Worm (Caenorhabditis elegans) whole organism, mixed stage, embryonic: Measurements from ENCODE around the gene F19F10.11.

Experiments used
- ceh-43 ChIP-seq: fragments of 200-800 bp; sonication (Bioruptor generic); optimal IDR thresholded peaks from 2 replicates; lab custom pipeline; 2018; ENCODE audit warnings: mild to moderate bottlenecking, missing genetic modification characterization, moderate library complexity, missing compliant biosample characterization
- ces-1 ChIP-seq: fragments of 150-350 bp; optimal IDR thresholded peaks from 2 replicates; lab custom pipeline; 2014; ENCODE audit warnings: missing biosample characterization, missing genetic modification reagents, missing genetic modification characterization
- cnd-1 ChIP-seq: fragments of 200-800 bp; sonication (Bioruptor generic); optimal IDR thresholded peaks from 2 replicates; lab custom pipeline; 2018; ENCODE audit warnings: mild to moderate bottlenecking, missing genetic modification characterization, missing compliant biosample characterization
- drap-1 ChIP-seq: fragments of 200-800 bp; sonication (Bioruptor generic); optimal IDR thresholded peaks from 3 replicates; lab custom pipeline; 2018; ENCODE audit warnings: mild to moderate bottlenecking, missing genetic modification characterization, missing compliant biosample characterization
- elt-3 ChIP-seq: fragments of 150-350 bp; optimal IDR thresholded peaks from 2 replicates; lab custom pipeline; 2014; ENCODE audit warnings: missing biosample characterization, missing genetic modification characterization
- flh-1 ChIP-seq: fragments of 200-800 bp; sonication (Bioruptor generic); optimal IDR thresholded peaks from 2 replicates; lab custom pipeline; 2018; ENCODE audit warnings: mild to moderate bottlenecking, missing genetic modification characterization, moderate library complexity, missing compliant biosample characterization
- lin-13 ChIP-seq: fragments of 150-350 bp; optimal IDR thresholded peaks from 2 replicates; lab custom pipeline; 2014; ENCODE audit warnings: missing biosample characterization, missing genetic modification characterization
- lin-32 ChIP-seq: fragments of 200-800 bp; sonication (Bioruptor generic); optimal IDR thresholded peaks from 2 replicates; lab custom pipeline; 2018; ENCODE audit warnings: mild to moderate bottlenecking, missing genetic modification characterization, missing compliant biosample characterization
- lsy-2 ChIP-seq: fragments of 150-350 bp; optimal IDR thresholded peaks from 2 replicates; lab custom pipeline; 2014; ENCODE audit warnings: missing biosample characterization, missing genetic modification characterization
- mls-2 ChIP-seq: sonication (generic microtip); optimal IDR thresholded peaks from 2 replicates; lab custom pipeline; 2016; ENCODE audit warnings: mild to moderate bottlenecking, missing genetic modification characterization, moderate library complexity, missing compliant biosample characterization
- nhr-237 ChIP-seq: fragments of 150-350 bp; optimal IDR thresholded peaks from 2 replicates; lab custom pipeline; 2014; ENCODE audit warnings: missing biosample characterization, missing genetic modification characterization
- nhr-28 ChIP-seq: fragments of 150-350 bp; optimal IDR thresholded peaks from 2 replicates; lab custom pipeline; 2014; ENCODE audit warnings: missing biosample characterization, missing genetic modification characterization
- pha-4 ChIP-seq: fragments of 150-350 bp; optimal IDR thresholded peaks from 2 replicates; lab custom pipeline; 2018; ENCODE audit warnings: missing biosample characterization, missing genetic modification reagents, missing genetic modification characterization
- sem-2 ChIP-seq: fragments of 200-800 bp; sonication (Bioruptor generic); optimal IDR thresholded peaks from 2 replicates; lab custom pipeline; 2018; ENCODE audit warnings: mild to moderate bottlenecking, missing genetic modification characterization, missing compliant biosample characterization
- unc-120 ChIP-seq: sonication (generic microtip); optimal IDR thresholded peaks from 2 replicates; lab custom pipeline; 2017; ENCODE audit warnings: missing genetic modification characterization, missing compliant biosample characterization; ENCODE audit not compliant: poor library complexity, severe bottlenecking
- unc-39 ChIP-seq: fragments of 150-350 bp; optimal IDR thresholded peaks from 2 replicates; lab custom pipeline; 2014; ENCODE audit warnings: missing biosample characterization, missing genetic modification characterization
- unc-62 ChIP-seq: fragments of 150-350 bp; optimal IDR thresholded peaks from 2 replicates; lab custom pipeline; 2014; ENCODE audit warnings: missing biosample characterization, missing genetic modification reagents, missing genetic modification characterization
- zip-8 ChIP-seq: fragments of 150-350 bp; optimal IDR thresholded peaks from 2 replicates; lab custom pipeline; 2014; ENCODE audit warnings: missing biosample characterization, missing genetic modification characterization
- ztf-11 ChIP-seq: fragments of 150-350 bp; optimal IDR thresholded peaks from 2 replicates; lab custom pipeline; 2014; ENCODE audit warnings: missing biosample characterization, missing genetic modification characterization

Gene F19F10.11

DNA sequence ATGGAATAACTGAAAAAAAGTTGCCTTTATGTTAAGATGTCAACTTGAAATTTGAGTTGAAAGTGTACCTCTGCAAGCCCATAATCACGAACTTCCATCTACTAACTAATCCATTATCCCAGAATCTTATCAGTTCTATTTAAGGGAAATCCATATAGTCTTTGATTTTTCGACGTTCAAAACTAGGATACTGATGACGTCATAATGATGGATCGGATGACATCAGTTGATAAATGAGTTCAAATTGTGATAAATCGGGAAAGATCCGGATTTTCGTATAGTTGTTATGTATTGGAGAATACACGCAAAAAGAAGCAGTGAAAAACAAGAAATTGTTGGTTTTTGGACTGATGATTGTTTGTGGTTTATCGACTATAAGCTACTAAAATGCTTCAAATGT is 43.8 kb downstream of the F19F10.11 start:
- TF ChIP-seq mls-2 (tag; lab: Kevin White, UChicago) (no peak), unc-120 (tag; lab: Kevin White, UChicago) (no peak), zip-8 (tag; lab: Kevin White, UChicago) (peak; percentile 92)

DNA sequence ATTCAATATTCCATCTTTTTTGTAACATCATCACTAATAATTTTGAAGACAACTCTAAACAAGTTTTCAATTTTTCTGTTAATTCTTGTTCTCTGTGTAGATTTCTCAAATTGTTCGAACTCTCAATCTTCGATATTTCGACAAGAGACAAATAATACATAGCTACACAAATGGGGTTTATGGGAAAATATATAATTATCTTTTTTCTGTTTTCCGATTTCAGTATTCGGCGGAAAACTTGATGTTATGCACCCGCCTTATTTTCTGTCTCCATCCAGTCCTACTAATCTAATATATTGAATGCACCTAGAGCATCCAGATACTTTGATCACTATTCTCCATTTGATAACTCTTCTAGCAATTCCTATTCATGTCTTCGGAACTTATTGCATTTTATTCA is 48.5 kb downstream of the F19F10.11 start, which contains the start of gene srh-268:
srh-268 (plus strand) TSS at position 301 of the 400 bp plus-strand sequence.
- no peak for TF ChIP-seq ztf-11 (tag; lab: Kevin White, UChicago)
- no peak for TF ChIP-seq flh-1 (GFP tag; lab: Kevin White, UChicago)
- TF ChIP-seq lin-32 (GFP tag; lab: Kevin White, UChicago) = no peak
- no peak for TF ChIP-seq mls-2 (tag; lab: Kevin White, UChicago)
- no peak for TF ChIP-seq unc-39 (tag; lab: Kevin White, UChicago)
- TF ChIP-seq lin-13 (tag; lab: Kevin White, UChicago) = no peak
- TF ChIP-seq nhr-237 (tag; lab: Kevin White, UChicago) = no peak
- TF ChIP-seq sem-2 (GFP tag; lab: Kevin White, UChicago) = no peak
- TF ChIP-seq lsy-2 (tag; lab: Kevin White, UChicago) = no peak
- no peak for TF ChIP-seq ceh-43
- TF ChIP-seq ces-1 (GFP tag; lab: Kevin White, UChicago) = no peak
- TF ChIP-seq unc-62 = no peak
- no peak for TF ChIP-seq cnd-1 (tag; lab: Kevin White, UChicago)
- no peak for TF ChIP-seq pha-4 (tag; lab: Kevin White, UChicago)
- no peak for TF ChIP-seq unc-120 (tag; lab: Kevin White, UChicago)
- no peak for TF ChIP-seq elt-3 (tag; lab: Kevin White, UChicago)
- no peak for TF ChIP-seq nhr-28 (tag; lab: Kevin White, UChicago)
- TF ChIP-seq, all 35 proteins: peak for 0

DNA sequence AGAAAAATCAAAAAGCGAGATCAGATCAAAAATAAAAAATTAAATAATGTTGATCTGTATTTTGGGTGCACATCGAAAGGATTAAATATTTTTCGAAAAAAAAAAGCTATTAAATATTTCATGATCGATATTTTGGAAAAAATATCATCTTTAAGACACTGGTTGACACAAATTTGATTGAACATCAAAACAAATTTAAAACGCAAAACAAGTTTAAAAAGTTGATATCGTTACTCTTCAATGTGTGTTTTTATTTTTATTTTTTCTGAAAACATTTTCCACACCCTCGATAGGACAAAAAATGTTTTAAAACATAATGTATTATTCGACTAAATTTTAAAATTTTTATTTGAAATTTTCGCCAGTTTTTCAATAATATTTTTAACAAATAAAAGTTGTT is 49.5 kb downstream of the F19F10.11 start, which contains the start of gene C54F6.12:
C54F6.12 (minus strand) TSS at position 101 of the 400 bp plus-strand sequence.
- no peak for TF ChIP-seq zip-8 (tag; lab: Kevin White, UChicago)
- no peak for TF ChIP-seq ceh-43
- TF ChIP-seq nhr-237 (tag; lab: Kevin White, UChicago) = no peak
- TF ChIP-seq drap-1 = no peak

DNA sequence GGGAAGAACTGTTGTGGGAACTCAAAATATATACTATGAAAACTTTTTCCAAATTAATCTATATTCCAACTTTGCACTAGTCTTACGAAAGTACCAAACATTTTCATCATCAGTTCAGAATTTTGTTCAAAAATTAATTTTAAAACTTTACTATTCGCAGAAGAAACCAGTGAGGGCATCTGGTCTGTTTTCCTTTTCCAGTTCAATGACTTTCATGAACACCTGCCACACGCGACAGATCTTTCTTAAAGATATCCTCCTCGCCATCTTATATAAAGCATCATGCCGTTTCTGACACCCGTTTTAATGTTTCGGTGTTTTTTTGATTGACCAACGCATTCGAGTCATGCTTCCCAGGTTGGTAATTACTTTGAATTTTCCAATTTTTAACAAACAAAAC is 54.6 kb downstream of the F19F10.11 start, which contains the start of gene C54F6.3:
C54F6.3 (plus strand) TSS at position 301 of the 400 bp plus-strand sequence.
- TF ChIP-seq ztf-11 (tag; lab: Kevin White, UChicago) (no peak), pha-4 (tag; lab: Kevin White, UChicago) (no peak), cnd-1 (tag; lab: Kevin White, UChicago) (no peak)
- TF ChIP-seq, all 35 proteins: peak for 0
